Fruit fly (Drosophila melanogaster) whole organism, wandering third instar larva: ENCODE measurements around the gene Arp8.
A peak's percentile ranks its signal among the peaks of the same experiment; 100 is the strongest.

Experiments used
- Abd-B ChIP-seq: fragments of >200 bp; optimal IDR thresholded peaks from 2 replicates; lab custom pipeline; 2017; ENCODE audit warnings: missing biosample characterization, missing genetic modification characterization
- CG9705 ChIP-seq: fragments of 200-800 bp; sonication (Bioruptor generic); optimal IDR thresholded peaks from 2 replicates; lab custom pipeline; 2018; ENCODE audit warnings: missing biosample characterization, mild to moderate bottlenecking, missing genetic modification characterization
- CrebA ChIP-seq: fragments of 200-800 bp; sonication (Bioruptor generic); optimal IDR thresholded peaks from 2 replicates; lab custom pipeline; 2016; ENCODE audit warnings: missing biosample characterization, mild to moderate bottlenecking, missing genetic modification characterization, borderline replicate concordance
- Dfd ChIP-seq: fragments of >200 bp; optimal IDR thresholded peaks from 2 replicates; lab custom pipeline; 2017; ENCODE audit warnings: missing biosample characterization, missing genetic modification characterization
- Dif ChIP-seq: fragments of 200-275, 200-300 bp; sonication (Bioruptor generic); optimal IDR thresholded peaks from 2 replicates; lab custom pipeline; 2018; ENCODE audit warnings: missing biosample characterization, missing genetic modification characterization; ENCODE audit not compliant: partially characterized antibody
- GATAd ChIP-seq: sonication (Bioruptor generic); optimal IDR thresholded peaks from 2 replicates; lab custom pipeline; 2016; ENCODE audit warnings: missing biosample characterization, missing genetic modification characterization
- HLH106 ChIP-seq: fragments of 200-800 bp; optimal IDR thresholded peaks from 3 replicates; lab custom pipeline; 2019; ENCODE audit warnings: missing biosample characterization, mild to moderate bottlenecking, missing genetic modification characterization, moderate library complexity
- Hnf4 ChIP-seq: fragments of 200-800 bp; sonication (Bioruptor generic); optimal IDR thresholded peaks from 2 replicates; lab custom pipeline; 2016; ENCODE audit warnings: missing biosample characterization, mild to moderate bottlenecking, missing genetic modification characterization
- Hr78 ChIP-seq: fragments of >200 bp; optimal IDR thresholded peaks from 2 replicates; lab custom pipeline; 2017; ENCODE audit warnings: missing biosample characterization, missing genetic modification characterization
- Hr83 ChIP-seq: fragments of 200-300 bp; sonication (Bioruptor generic); optimal IDR thresholded peaks from 2 replicates; lab custom pipeline; 2016; ENCODE audit warnings: missing biosample characterization, mild to moderate bottlenecking, missing genetic modification characterization, moderate library complexity; ENCODE audit not compliant: poor library complexity, severe bottlenecking
- Jra ChIP-seq: sonication (Bioruptor generic); optimal IDR thresholded peaks from 2 replicates; lab custom pipeline; 2016; ENCODE audit warnings: missing biosample characterization, missing genetic modification characterization
- Mio ChIP-seq: sonication (Bioruptor generic); optimal IDR thresholded peaks from 2 replicates; lab custom pipeline; 2016; ENCODE audit warnings: missing biosample characterization, missing genetic modification characterization
- Myc ChIP-seq: fragments of >200 bp; optimal IDR thresholded peaks from 2 replicates; lab custom pipeline; 2017
- N ChIP-seq: fragments of >200 bp; optimal IDR thresholded peaks from 2 replicates; lab custom pipeline; 2018; ENCODE audit warnings: missing biosample characterization, missing external identifiers, missing genetic modification characterization
- OdsH ChIP-seq: fragments of 200-800 bp; sonication (Bioruptor generic); optimal IDR thresholded peaks from 2 replicates; lab custom pipeline; 2016; ENCODE audit warnings: missing biosample characterization, mild to moderate bottlenecking, missing genetic modification characterization
- Rel ChIP-seq, 2 experiments: fragments of 200-800 bp; sonication (Bioruptor generic) in 1 of 2; optimal IDR thresholded peaks; 2 replicates in 1 of 2; 3 replicates in 1 of 2; lab custom pipeline; 2016 to 2019; ENCODE audit warnings: mild to moderate bottlenecking in 2 of 2, missing biosample characterization in 2 of 2, missing genetic modification characterization in 2 of 2, moderate library complexity in 1 of 2
- Sp1 ChIP-seq: fragments of 200-800 bp; sonication (Bioruptor generic); optimal IDR thresholded peaks from 3 replicates; lab custom pipeline; 2019; ENCODE audit warnings: missing biosample characterization, mild to moderate bottlenecking, missing genetic modification characterization, moderate library complexity
- Vsx2 ChIP-seq: fragments of 200-300, 225-300 bp; sonication (Bioruptor generic); optimal IDR thresholded peaks from 2 replicates; lab custom pipeline; 2018; ENCODE audit warnings: missing biosample characterization, missing genetic modification characterization; ENCODE audit not compliant: partially characterized antibody
- br ChIP-seq: fragments of 200-800 bp; sonication (Bioruptor generic); optimal IDR thresholded peaks from 2 replicates; lab custom pipeline; 2016; ENCODE audit warnings: missing biosample characterization, missing genetic modification characterization
- brk ChIP-seq: fragments of 200-800 bp; sonication (Bioruptor generic); optimal IDR thresholded peaks from 2 replicates; lab custom pipeline; 2016; ENCODE audit warnings: missing biosample characterization, mild to moderate bottlenecking, missing genetic modification characterization
- dl ChIP-seq, 2 experiments: fragments of 175-275, 200-275 bp in 1 of 2; fragments of 200-275 bp in 1 of 2; sonication (Bioruptor generic); optimal IDR thresholded peaks; lab custom pipeline; 2018; ENCODE audit warnings: mild to moderate bottlenecking in 2 of 2, missing biosample characterization in 2 of 2, missing genetic modification characterization in 2 of 2, moderate library complexity in 2 of 2; ENCODE audit not compliant: partially characterized antibody in 2 of 2, insufficient read depth in 1 of 2
- dmrt93B ChIP-seq: fragments of 200-800 bp; sonication (Bioruptor generic); optimal IDR thresholded peaks from 2 replicates; lab custom pipeline; 2018; ENCODE audit warnings: missing biosample characterization, mild to moderate bottlenecking, missing genetic modification characterization
- dsf ChIP-seq: sonication (Bioruptor generic); optimal IDR thresholded peaks from 2 replicates; lab custom pipeline; 2016; ENCODE audit warnings: missing biosample characterization, missing genetic modification characterization, borderline replicate concordance
- ey ChIP-seq: fragments of 200-800 bp; sonication (Bioruptor generic); optimal IDR thresholded peaks from 2 replicates; lab custom pipeline; 2016; ENCODE audit warnings: missing biosample characterization, missing genetic modification characterization
- foxo ChIP-seq, 2 experiments: fragments of 200-800 bp; sonication (Bioruptor generic); optimal IDR thresholded peaks; 2 replicates in 1 of 2; 3 replicates in 1 of 2; lab custom pipeline; 2016 to 2017; ENCODE audit warnings: missing biosample characterization in 2 of 2, missing genetic modification characterization in 2 of 2
- fru ChIP-seq: fragments of 200-800 bp; sonication (Bioruptor generic); optimal IDR thresholded peaks from 3 replicates; lab custom pipeline; 2016; ENCODE audit warnings: missing biosample characterization, mild to moderate bottlenecking, missing genetic modification characterization
- h ChIP-seq: fragments of 200-800 bp; sonication (Bioruptor generic); optimal IDR thresholded peaks from 3 replicates; lab custom pipeline; 2016; ENCODE audit warnings: missing biosample characterization, mild to moderate bottlenecking, missing genetic modification characterization
- jim ChIP-seq: fragments of 175-275, 200-325 bp; sonication (Bioruptor generic); optimal IDR thresholded peaks from 2 replicates; lab custom pipeline; 2016; ENCODE audit warnings: missing biosample characterization, mild to moderate bottlenecking, missing genetic modification characterization
- lola ChIP-seq: fragments of >200 bp; optimal IDR thresholded peaks from 2 replicates; lab custom pipeline; 2017; ENCODE audit warnings: missing biosample characterization, missing genetic modification characterization
- psq ChIP-seq: fragments of 200-800 bp; sonication (Bioruptor generic); optimal IDR thresholded peaks from 3 replicates; lab custom pipeline; 2017; ENCODE audit warnings: missing biosample characterization, mild to moderate bottlenecking, missing genetic modification characterization, moderate library complexity
- rgr ChIP-seq: fragments of 200-800 bp; sonication (Bioruptor generic); optimal IDR thresholded peaks from 3 replicates; lab custom pipeline; 2016; ENCODE audit warnings: missing biosample characterization, mild to moderate bottlenecking, missing genetic modification characterization
- sage ChIP-seq: fragments of 200-800 bp; sonication (Bioruptor generic); optimal IDR thresholded peaks from 2 replicates; lab custom pipeline; 2016; ENCODE audit warnings: missing biosample characterization, mild to moderate bottlenecking, missing genetic modification characterization
- sv ChIP-seq: fragments of 200-800 bp; sonication (Bioruptor generic); optimal IDR thresholded peaks from 3 replicates; lab custom pipeline; 2016; ENCODE audit warnings: missing biosample characterization, missing genetic modification characterization
- tai ChIP-seq: sonication (Bioruptor generic); optimal IDR thresholded peaks from 2 replicates; lab custom pipeline; 2016; ENCODE audit warnings: missing biosample characterization, missing genetic modification characterization
- usp ChIP-seq: fragments of >200 bp; optimal IDR thresholded peaks from 2 replicates; lab custom pipeline; 2017; ENCODE audit warnings: missing biosample characterization, missing genetic modification characterization
- woc ChIP-seq: sonication (Bioruptor generic); optimal IDR thresholded peaks from 2 replicates; lab custom pipeline; 2016; ENCODE audit warnings: missing biosample characterization, mild to moderate bottlenecking, missing genetic modification characterization

Arp8 gene

dm6 chrX:17828298-17829033, 32.1 kb downstream of the Arp8 start:
- no peak for TF ChIP-seq Rel (GFP tag; optimal IDR thresholded peaks at IDR 0.05; lab: Kevin White, UChicago)
- TF ChIP-seq Rel (tag; optimal IDR thresholded peaks at IDR 0.05; lab: Kevin White, UChicago): no peak
- no peak for TF ChIP-seq OdsH
- no peak for TF ChIP-seq jim (GFP tag; lab: Kevin White, UChicago)
- no peak for TF ChIP-seq Dfd (GFP tag; lab: Kevin White, UChicago)

DNA sequence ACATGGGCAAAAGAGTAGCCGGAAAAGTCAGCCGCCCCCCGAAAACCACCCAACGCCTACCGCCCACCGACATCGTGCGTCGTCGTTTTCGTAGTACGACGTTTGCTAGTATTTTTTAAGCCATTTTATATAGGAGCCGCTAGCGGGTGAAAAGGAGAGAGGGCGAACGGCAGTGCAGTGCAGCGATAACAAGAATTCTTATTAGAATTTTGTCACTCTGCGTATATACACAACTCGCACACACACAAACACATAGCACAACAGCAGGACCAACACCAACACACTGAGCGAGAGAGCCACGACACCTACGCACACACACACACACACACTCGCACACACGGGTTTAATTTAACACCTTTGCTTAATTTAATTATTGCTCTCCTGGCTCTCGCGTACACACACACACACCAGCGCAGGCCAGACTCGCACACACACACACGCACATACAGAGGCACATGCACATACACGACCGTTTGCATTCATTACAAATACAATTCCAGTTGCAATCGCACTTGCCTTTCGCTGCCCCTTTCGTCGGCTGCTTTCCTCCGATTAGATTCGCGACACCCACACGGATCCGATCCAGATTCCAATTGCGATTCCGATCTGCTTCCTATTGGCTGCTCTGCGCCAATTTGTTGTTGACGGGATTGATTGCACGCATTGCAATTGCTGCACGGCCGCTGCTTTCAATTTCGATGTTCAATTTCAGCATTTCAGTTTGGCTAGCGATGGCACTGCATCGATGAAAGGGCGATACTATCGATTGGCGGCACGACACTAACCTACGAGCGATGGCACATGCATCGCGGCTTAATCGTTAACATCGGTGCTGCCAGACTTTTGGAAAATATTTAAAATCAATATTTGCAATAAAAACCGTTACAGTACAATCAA, 33.5 kb downstream of the Arp8 start, which contains the start of gene Socs16D:
Socs16D (minus strand) TSS at position 758 of the 897 bp plus-strand sequence.
- peak; percentile 23 for TF ChIP-seq ey
- peak; percentile 45 for TF ChIP-seq brk
- TF ChIP-seq jim (GFP tag; lab: Kevin White, UChicago): no peak
- TF ChIP-seq Rel (GFP tag; optimal IDR thresholded peaks at IDR 0.05; lab: Kevin White, UChicago): no peak
- TF ChIP-seq Rel (tag; optimal IDR thresholded peaks at IDR 0.05; lab: Kevin White, UChicago): peak; percentile 1
- no peak for TF ChIP-seq sage
- TF ChIP-seq Abd-B (GFP tag; lab: Kevin White, UChicago): peak; percentile 77
- peak; percentile 1 for TF ChIP-seq Hnf4 (GFP tag; lab: Kevin White, UChicago)
- peak; percentile 28 for TF ChIP-seq CG9705 (GFP tag; lab: Kevin White, UChicago)
- peak; percentile 51 for TF ChIP-seq Sp1 (GFP tag; lab: Kevin White, UChicago)
- peak; percentile 82 for TF ChIP-seq Hr78 (GFP tag; lab: Kevin White, UChicago)
- TF ChIP-seq Hr83 (GFP tag; lab: Kevin White, UChicago): peak; percentile 54
- peak; percentile 10 for TF ChIP-seq sv (GFP tag; lab: Kevin White, UChicago)
- no peak for TF ChIP-seq CrebA
- no peak for TF ChIP-seq tai (GFP tag; lab: Kevin White, UChicago)
- TF ChIP-seq dmrt93B: no peak
- TF ChIP-seq OdsH: peak; percentile 46
- peak; percentile 40 for TF ChIP-seq rgr (GFP tag; lab: Kevin White, UChicago)
- no peak for TF ChIP-seq dsf
- TF ChIP-seq N (GFP tag; lab: Kevin White, UChicago): peak; percentile 99
- peak; percentile 4 for TF ChIP-seq woc (GFP tag; lab: Kevin White, UChicago)
- peak; percentile 40 for TF ChIP-seq fru (GFP tag; lab: Kevin White, UChicago)
- TF ChIP-seq GATAd (GFP tag; lab: Kevin White, UChicago): no peak
- peak; percentile 66 for TF ChIP-seq Dfd (GFP tag; lab: Kevin White, UChicago)
- peak in 1 of 2 experiments; percentile 25 for TF ChIP-seq foxo (GFP tag; optimal IDR thresholded peaks at IDR 0.05; lab: Kevin White, UChicago)
- TF ChIP-seq br: peak; percentile 48
- TF ChIP-seq lola (GFP tag; lab: Kevin White, UChicago): no peak
- peak; percentile 48 for TF ChIP-seq h
- TF ChIP-seq psq (GFP tag; lab: Kevin White, UChicago): peak; percentile 42
- peak; percentile 26 for TF ChIP-seq HLH106 (tag; lab: Kevin White, UChicago)
- TF ChIP-seq, all 38 proteins: peak for 21

dm6 chrX:17821466-17821865, 39.1 kb downstream of the Arp8 start:
- TF ChIP-seq tai (GFP tag; lab: Kevin White, UChicago) (no peak), fru (GFP tag; lab: Kevin White, UChicago) (peak; percentile 59)

DNA sequence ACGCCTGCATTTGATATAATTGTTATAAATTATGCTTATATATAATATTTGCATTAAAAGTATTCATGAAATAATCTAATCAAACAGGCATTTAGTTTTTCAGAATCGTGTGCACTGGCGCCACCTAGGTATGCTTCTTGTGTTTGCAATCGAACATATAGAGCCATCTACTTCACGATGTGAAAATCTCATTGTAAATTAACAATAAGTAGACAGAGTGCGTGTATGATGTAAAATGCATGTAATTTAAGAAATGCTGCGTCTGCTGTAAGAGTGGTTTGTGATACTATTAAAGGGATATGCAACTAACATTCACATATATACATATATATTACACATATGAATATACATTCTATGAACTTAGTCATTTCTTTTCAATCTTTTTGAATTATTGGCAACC, 40.3 kb downstream of the Arp8 start:
- TF ChIP-seq ey: peak; percentile 9
- peak; percentile 43 for TF ChIP-seq HLH106 (tag; lab: Kevin White, UChicago)
- no peak for TF ChIP-seq sv (GFP tag; lab: Kevin White, UChicago)
- no peak for TF ChIP-seq Hr78 (GFP tag; lab: Kevin White, UChicago)
- TF ChIP-seq Rel (GFP tag; optimal IDR thresholded peaks at IDR 0.05; lab: Kevin White, UChicago): no peak
- no peak for TF ChIP-seq Rel (tag; optimal IDR thresholded peaks at IDR 0.05; lab: Kevin White, UChicago)
- TF ChIP-seq Abd-B (GFP tag; lab: Kevin White, UChicago): no peak
- no peak for TF ChIP-seq br
- no peak for TF ChIP-seq usp (GFP tag; lab: Kevin White, UChicago)
- TF ChIP-seq psq (GFP tag; lab: Kevin White, UChicago): peak; percentile 20
- TF ChIP-seq Vsx2: no peak
- no peak for TF ChIP-seq Myc (lab: Kevin White, UChicago)
- TF ChIP-seq lola (GFP tag; lab: Kevin White, UChicago): no peak
- TF ChIP-seq dl (GFP tag; optimal IDR thresholded peaks at IDR 0.05; lab: Kevin White, UChicago; ENCODE audit: insufficient read depth in 1 of 2, partially characterized antibody in 2 of 2): no peak
- no peak for TF ChIP-seq Dfd (GFP tag; lab: Kevin White, UChicago)
- TF ChIP-seq CrebA: no peak
- no peak for TF ChIP-seq sage
- TF ChIP-seq brk: no peak
- peak; percentile 30 for TF ChIP-seq rgr (GFP tag; lab: Kevin White, UChicago)
- TF ChIP-seq Mio (GFP tag; lab: Kevin White, UChicago): no peak
- TF ChIP-seq woc (GFP tag; lab: Kevin White, UChicago): no peak
- no peak for TF ChIP-seq Jra (GFP tag; lab: Kevin White, UChicago)
- TF ChIP-seq Dif (GFP tag; lab: Kevin White, UChicago): no peak
- peak; percentile 18 for TF ChIP-seq fru (GFP tag; lab: Kevin White, UChicago)
- TF ChIP-seq tai (GFP tag; lab: Kevin White, UChicago): no peak
- peak; percentile 22 for TF ChIP-seq h
- TF ChIP-seq dsf: no peak
